Fruit fly (Drosophila melanogaster) whole organism, embryonic: ENCODE results near the gene CG3662.
A peak's percentile ranks its signal among the peaks of the same experiment; 100 is the strongest.

Experiments used
- C15 ChIP-seq: fragments of 200-800 bp; sonication (Bioruptor generic); IDR thresholded peaks from 3 replicates; pipeline ENCODE4 v1.3.6; 2022; ENCODE audit warnings: missing biosample characterization, missing genetic modification characterization
- CG10267 ChIP-seq: fragments of 200-800 bp; sonication (Bioruptor generic); optimal IDR thresholded peaks from 2 replicates; lab custom pipeline; 2018; ENCODE audit warnings: missing biosample characterization, mild to moderate bottlenecking, missing genetic modification characterization, moderate library complexity
- CG10565 ChIP-seq: fragments of 200-800 bp; sonication (Bioruptor generic); optimal IDR thresholded peaks from 3 replicates; lab custom pipeline; 2016; ENCODE audit warnings: missing biosample characterization, mild to moderate bottlenecking, missing genetic modification characterization
- CG11456 ChIP-seq: fragments of 200-800 bp; sonication (Bioruptor generic); IDR thresholded peaks from 3 replicates; pipeline ENCODE4 v1.3.6; 2022; ENCODE audit warnings: missing biosample characterization, missing genetic modification characterization
- CG13624 ChIP-seq: fragments of 200-800 bp; sonication (Bioruptor generic); optimal IDR thresholded peaks from 2 replicates; lab custom pipeline; 2016; ENCODE audit warnings: missing biosample characterization, missing genetic modification characterization
- CG14667 ChIP-seq: fragments of 200-800 bp; sonication (Bioruptor generic); IDR thresholded peaks from 2 replicates; pipeline ENCODE4 v1.3.6; 2022; ENCODE audit warnings: missing biosample characterization, missing genetic modification characterization
- CG18764 ChIP-seq: fragments of 200-800 bp; sonication (Bioruptor generic); optimal IDR thresholded peaks from 3 replicates; lab custom pipeline; 2016; ENCODE audit warnings: missing biosample characterization, missing genetic modification characterization
- CG30403 ChIP-seq: fragments of 200-800 bp; sonication (Bioruptor generic); optimal IDR thresholded peaks from 3 replicates; lab custom pipeline; 2016; ENCODE audit warnings: missing biosample characterization, missing genetic modification characterization
- CG42726 ChIP-seq: fragments of 200-800 bp; sonication (Bioruptor generic); IDR thresholded peaks from 2 replicates; pipeline ENCODE4 v1.3.6; 2022; ENCODE audit warnings: missing biosample characterization, missing genetic modification characterization; ENCODE audit not compliant: partially characterized antibody
- CG6654 ChIP-seq: fragments of 200-800 bp; sonication (Bioruptor generic); optimal IDR thresholded peaks from 2 replicates; lab custom pipeline; 2017; ENCODE audit warnings: missing biosample characterization, mild to moderate bottlenecking, missing genetic modification characterization
- CG6765 ChIP-seq: fragments of 200-800 bp; sonication (Bioruptor generic); optimal IDR thresholded peaks from 3 replicates; lab custom pipeline; 2017; ENCODE audit warnings: missing biosample characterization, mild to moderate bottlenecking, missing genetic modification characterization
- CG7372 ChIP-seq: fragments of 200-800 bp; sonication (Bioruptor generic); IDR thresholded peaks from 2 replicates; pipeline ENCODE4 v1.3.6; 2022; ENCODE audit warnings: missing biosample characterization, missing genetic modification characterization
- CG9727 ChIP-seq: fragments of 200-800 bp; sonication (Bioruptor generic); optimal IDR thresholded peaks from 3 replicates; lab custom pipeline; 2017; ENCODE audit warnings: missing biosample characterization, mild to moderate bottlenecking, missing genetic modification characterization
- Chrac-16 ChIP-seq: fragments of 200-800 bp; sonication (Bioruptor generic); optimal IDR thresholded peaks from 3 replicates; lab custom pipeline; 2016; ENCODE audit warnings: missing biosample characterization, missing genetic modification characterization
- Dfd ChIP-seq, 2 experiments: fragments of >200 bp; optimal IDR thresholded peaks; 2 replicates each; lab custom pipeline; 2017; ENCODE audit warnings: missing biosample characterization in 2 of 2, missing genetic modification characterization in 2 of 2
- Dip2 ChIP-seq: fragments of 200-800 bp; sonication (Bioruptor generic); IDR thresholded peaks from 2 replicates; pipeline ENCODE4 v1.3.6; 2022; ENCODE audit warnings: missing biosample characterization, missing genetic modification characterization
- Gsc ChIP-seq: fragments of 200-800 bp; sonication (Bioruptor generic); IDR thresholded peaks from 2 replicates; pipeline ENCODE4 v1.3.6; 2022; ENCODE audit warnings: missing biosample characterization, missing genetic modification characterization
- HLH3B ChIP-seq: fragments of 200-800 bp; sonication (Bioruptor generic); IDR thresholded peaks from 2 replicates; pipeline ENCODE4 v1.3.6; 2022; ENCODE audit warnings: missing biosample characterization, missing genetic modification characterization
- Hey ChIP-seq: fragments of 200-800 bp; sonication (Bioruptor generic); optimal IDR thresholded peaks from 3 replicates; lab custom pipeline; 2018; ENCODE audit warnings: missing biosample characterization, mild to moderate bottlenecking, missing genetic modification characterization
- HmgZ ChIP-seq: fragments of 200-800 bp; sonication (Bioruptor generic); optimal IDR thresholded peaks from 2 replicates; lab custom pipeline; 2018; ENCODE audit warnings: missing biosample characterization, mild to moderate bottlenecking, missing genetic modification characterization
- Hr78 ChIP-seq, 2 experiments: fragments of 200-800 bp in 1 of 2; fragments of >200 bp in 1 of 2; sonication (Bioruptor generic) in 1 of 2; optimal IDR thresholded peaks; 2 replicates each; lab custom pipeline; 2017 to 2019; ENCODE audit warnings: missing biosample characterization in 2 of 2, missing genetic modification characterization in 2 of 2, mild to moderate bottlenecking in 1 of 2, moderate library complexity in 1 of 2
- Lpt ChIP-seq: fragments of >200 bp; optimal IDR thresholded peaks from 2 replicates; lab custom pipeline; 2018; ENCODE audit warnings: missing biosample characterization, missing genetic modification characterization
- Med ChIP-seq: fragments of 200-800 bp; sonication (Bioruptor generic); peaks from one replicate; lab custom pipeline; 2016; ENCODE audit warnings: missing biosample characterization, missing genetic modification characterization, mild to moderate bottlenecking, inconsistent platforms, moderate library complexity
- Oaz ChIP-seq: fragments of 200-800 bp; sonication (Bioruptor generic); IDR thresholded peaks from 2 replicates; pipeline ENCODE4 v1.3.6; 2022; ENCODE audit warnings: missing biosample characterization, missing genetic modification characterization
- Spps ChIP-seq: fragments of 200-800 bp; sonication (Bioruptor generic); optimal IDR thresholded peaks from 2 replicates; lab custom pipeline; 2018; ENCODE audit warnings: missing biosample characterization, mild to moderate bottlenecking, missing genetic modification characterization
- Tbp ChIP-seq: fragments of >200 bp; optimal IDR thresholded peaks from 2 replicates; lab custom pipeline; 2018; ENCODE audit warnings: missing biosample characterization, missing genetic modification characterization
- ase ChIP-seq: fragments of 200-800 bp; sonication (Bioruptor generic); IDR thresholded peaks from 3 replicates; pipeline ENCODE4 v1.3.6; 2022; ENCODE audit warnings: missing biosample characterization, missing genetic modification characterization
- ato ChIP-seq: fragments of 200-800 bp; sonication (Bioruptor generic); IDR thresholded peaks from 2 replicates; pipeline ENCODE4 v1.3.6; 2022; ENCODE audit warnings: missing biosample characterization, missing genetic modification characterization; ENCODE audit not compliant: partially characterized antibody
- bcd ChIP-seq: fragments of 200-800 bp; sonication (Bioruptor generic); optimal IDR thresholded peaks from 2 replicates; lab custom pipeline; 2017; ENCODE audit warnings: missing biosample characterization, mild to moderate bottlenecking, missing genetic modification characterization
- cas ChIP-seq: fragments of 200-800 bp; sonication (Bioruptor generic); IDR thresholded peaks from 2 replicates; pipeline ENCODE4 v1.3.6; 2022; ENCODE audit warnings: missing biosample characterization, missing genetic modification characterization
- dan ChIP-seq: fragments of 200-800 bp; sonication (Bioruptor generic); IDR thresholded peaks from 2 replicates; pipeline ENCODE4 v1.3.6; 2022; ENCODE audit warnings: missing biosample characterization, missing genetic modification characterization
- gem ChIP-seq: fragments of 200-800 bp; sonication (Bioruptor generic); optimal IDR thresholded peaks from 2 replicates; lab custom pipeline; 2019; ENCODE audit warnings: missing biosample characterization, mild to moderate bottlenecking, missing genetic modification characterization, moderate library complexity
- jigr1 ChIP-seq: fragments of 200-800 bp; sonication (Bioruptor generic); IDR thresholded peaks from 3 replicates; pipeline ENCODE4 v1.3.6; 2022; ENCODE audit warnings: missing biosample characterization, missing genetic modification characterization
- nmo ChIP-seq: fragments of 200-800 bp; sonication (Bioruptor generic); optimal IDR thresholded peaks from 2 replicates; lab custom pipeline; 2018; ENCODE audit warnings: missing biosample characterization, mild to moderate bottlenecking, missing genetic modification characterization, moderate library complexity
- pfk ChIP-seq: fragments of 200-800 bp; sonication (Bioruptor generic); optimal IDR thresholded peaks from 2 replicates; lab custom pipeline; 2018; ENCODE audit warnings: missing biosample characterization, mild to moderate bottlenecking, missing genetic modification characterization, moderate library complexity
- prd ChIP-seq, 3 experiments: fragments of >200 bp in 2 of 3; fragments of 200-800 bp in 1 of 3; sonication (Bioruptor generic) in 1 of 3; optimal IDR thresholded peaks in 2 of 3; IDR thresholded peaks in 1 of 3; 2 replicates in 2 of 3; 3 replicates in 1 of 3; pipeline versions ENCODE4 v1.3.6 to Lab custom; 2017 to 2022; ENCODE audit warnings: missing biosample characterization in 1 of 3, missing genetic modification characterization in 1 of 3
- shn ChIP-seq: fragments of 200-800 bp; sonication (Bioruptor generic); optimal IDR thresholded peaks from 3 replicates; lab custom pipeline; 2016; ENCODE audit warnings: missing biosample characterization, missing genetic modification characterization
- slp2 ChIP-seq: fragments of 200-800 bp; sonication (Bioruptor generic); optimal IDR thresholded peaks from 2 replicates; lab custom pipeline; 2016; ENCODE audit warnings: missing biosample characterization, missing genetic modification characterization
- so ChIP-seq: fragments of 200-800 bp; sonication (Bioruptor generic); IDR thresholded peaks from 3 replicates; pipeline ENCODE4 v1.3.6; 2022; ENCODE audit warnings: missing biosample characterization, missing genetic modification characterization
- tap ChIP-seq: fragments of 200-800 bp; optimal IDR thresholded peaks from 3 replicates; lab custom pipeline; 2019; ENCODE audit warnings: missing biosample characterization, mild to moderate bottlenecking, missing genetic modification characterization, moderate library complexity
- tll ChIP-seq, 2 experiments: fragments of 200-800 bp in 1 of 2; fragments of >200 bp in 1 of 2; sonication (Bioruptor generic) in 1 of 2; optimal IDR thresholded peaks; 2 replicates each; lab custom pipeline; 2017 to 2019; ENCODE audit warnings: missing biosample characterization in 2 of 2, missing genetic modification characterization in 2 of 2, mild to moderate bottlenecking in 1 of 2, moderate library complexity in 1 of 2
- tup ChIP-seq: fragments of 200-800 bp; sonication (Bioruptor generic); optimal IDR thresholded peaks from 2 replicates; lab custom pipeline; 2016; ENCODE audit warnings: missing biosample characterization, mild to moderate bottlenecking, missing genetic modification characterization, moderate library complexity
- unpg ChIP-seq: fragments of 200-800 bp; sonication (Bioruptor generic); optimal IDR thresholded peaks from 3 replicates; lab custom pipeline; 2018; ENCODE audit warnings: missing biosample characterization, mild to moderate bottlenecking, missing genetic modification characterization, moderate library complexity
- vfl ChIP-seq: fragments of 200-800 bp; sonication (Bioruptor generic); optimal IDR thresholded peaks from 2 replicates; lab custom pipeline; 2016; ENCODE audit warnings: missing biosample characterization, missing genetic modification characterization
- zfh1 ChIP-seq: fragments of 200-800 bp; sonication (Bioruptor generic); IDR thresholded peaks from 3 replicates; pipeline ENCODE4 v1.3.6; 2022; ENCODE audit warnings: missing biosample characterization, missing genetic modification characterization

The CG3662 gene

DNA sequence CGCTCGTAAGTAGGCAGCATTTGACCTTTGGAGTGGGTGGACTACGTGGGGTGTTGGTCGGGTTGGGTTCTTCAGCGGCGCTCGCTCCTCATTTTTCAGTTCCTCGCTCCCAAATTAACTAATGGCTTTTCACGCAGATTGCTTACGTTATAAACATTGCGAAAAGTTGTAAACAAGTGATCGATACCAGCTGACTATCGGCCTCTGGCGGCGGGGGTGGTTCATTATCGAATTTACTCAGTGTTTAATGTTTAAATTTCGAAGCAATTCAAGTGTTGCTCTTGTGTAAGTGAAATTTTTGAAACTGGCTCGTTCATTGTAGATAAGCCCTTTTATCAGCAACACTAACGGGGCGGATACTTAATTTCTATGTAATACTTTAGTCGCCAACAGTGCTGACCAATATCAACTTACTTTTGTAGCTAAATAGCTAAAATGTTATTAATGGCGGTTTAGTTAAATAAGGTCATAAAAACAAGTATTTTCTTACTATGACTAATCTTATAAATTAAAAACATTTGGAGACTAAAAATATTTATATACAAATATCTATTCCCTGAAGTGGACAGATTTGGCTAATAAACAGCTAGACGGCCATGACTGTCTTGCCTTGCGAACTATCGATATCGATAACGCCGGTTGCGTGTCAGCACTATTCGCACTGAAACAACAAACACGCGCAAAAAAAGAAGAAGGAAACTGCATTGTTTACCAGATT, 1.6 kb upstream of the CG3662 start, which contains the start of the genes PGAP2 and Clp (continued):
- TF ChIP-seq so (GFP tag; lab: Robert Waterston, UW) (peak; percentile 58; the same call in 1 of the 3 replicates), CG6654 (peak; percentile 8), C15 (GFP tag; lab: Robert Waterston, UW) (peak; percentile 43; the same call in 1 of the 3 replicates), bcd (peak; percentile 73), gem (tag; lab: Kevin White, UChicago) (peak; percentile 89), Tbp (GFP tag; lab: Kevin White, UChicago) (peak; percentile 43), jigr1 (no peak), Chrac-16 (peak; percentile 74), HmgZ (tag; lab: Kevin White, UChicago) (peak; percentile 80), CG18764 (GFP tag; lab: Kevin White, UChicago) (peak; percentile 60), ase (GFP tag; lab: Robert Waterston, UW) (peak; percentile 65), Dfd (GFP tag; optimal IDR thresholded peaks at IDR 0.05; lab: Kevin White, UChicago) (no peak), vfl (GFP tag; lab: Kevin White, UChicago) (peak; percentile 17), zfh1 (GFP tag; lab: Robert Waterston, UW) (peak; percentile 65; the same call in 2 of the 3 replicates), nmo (peak; percentile 87), CG7372 (GFP tag; lab: Robert Waterston, UW) (peak; percentile 93), cas (0 out of 2 replicates have a peak, but pooled peaks have one; percentile 13), Med (GFP tag; lab: Kevin White, UChicago) (peak; percentile 89), CG6765 (GFP tag; lab: Kevin White, UChicago) (no peak), tup (peak; percentile 13), dan (GFP tag; lab: Robert Waterston, UW) (no peak), unpg (GFP tag; lab: Kevin White, UChicago) (peak; percentile 69)

DNA sequence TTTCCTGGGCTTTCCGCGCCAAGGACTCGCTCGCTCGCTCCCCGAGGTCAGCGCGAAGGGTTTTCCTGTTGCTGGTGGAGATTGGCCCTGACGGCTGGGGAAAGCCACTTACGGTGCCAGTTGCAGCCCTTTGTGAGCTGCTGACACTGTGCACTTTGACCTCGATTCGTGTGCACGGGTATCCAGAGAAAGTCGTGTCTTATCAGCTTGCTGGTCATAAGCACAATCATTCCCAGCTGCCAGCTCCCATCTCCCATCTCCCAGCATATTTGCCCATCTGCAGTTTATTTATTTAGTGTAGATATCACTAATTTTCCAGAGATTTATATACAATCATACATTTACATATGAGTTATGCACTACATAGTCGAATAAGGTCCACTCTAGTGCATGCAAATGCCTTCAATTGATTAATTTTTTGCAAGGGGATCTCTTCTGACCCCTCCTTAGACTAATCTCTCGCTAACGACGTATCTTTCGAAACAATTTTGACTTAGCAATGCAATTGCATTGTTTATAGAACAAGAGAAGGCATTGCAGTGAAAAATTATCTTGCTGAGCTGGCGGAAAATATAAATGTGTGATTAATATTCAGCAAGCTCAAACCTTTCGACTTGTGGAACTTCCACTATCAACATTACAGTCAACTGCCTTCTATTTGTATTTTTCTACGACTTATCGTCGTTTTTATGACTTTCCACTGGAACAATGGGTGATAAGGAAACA, 1.1 kb downstream of the CG3662 start:
- TF ChIP-seq CG13624 (GFP tag; lab: Kevin White, UChicago): no peak
- 0 out of 2 replicates have a peak, but pooled peaks have one; percentile 48 for TF ChIP-seq CG42726 (GFP tag; lab: Robert Waterston, UW)
- TF ChIP-seq CG11456: no peak
- TF ChIP-seq Hr78 (GFP tag; optimal IDR thresholded peaks at IDR 0.05; lab: Kevin White, UChicago): peak in 1 of 2 experiments; percentile 62
- TF ChIP-seq, all 482 proteins: peak for 2

DNA sequence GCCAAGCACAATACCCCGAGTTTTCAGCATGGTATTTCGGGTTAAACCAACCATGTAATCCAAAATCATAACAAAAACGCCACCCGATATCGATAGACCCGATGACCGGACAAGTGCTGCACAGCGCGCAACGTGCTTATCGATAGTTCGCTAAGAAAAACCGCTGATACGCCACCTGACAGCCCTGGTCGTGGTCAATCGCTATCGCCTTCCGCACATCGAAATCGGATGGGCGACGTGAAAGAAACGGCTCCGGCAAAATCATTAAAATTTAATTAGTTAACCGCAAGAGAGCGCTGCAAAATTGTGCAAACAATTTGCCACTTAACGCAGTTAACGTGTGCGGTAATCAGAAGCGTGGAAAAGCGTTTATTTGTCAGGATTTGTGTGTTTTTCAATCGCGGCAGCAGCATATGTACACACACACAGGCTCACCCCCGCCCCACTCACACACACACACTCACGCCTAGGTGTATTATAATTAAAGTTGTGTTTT, 4.7 kb downstream of the CG3662 start, which contains the start of the genes CG3862 and dock:
TSS of gene CG3862 (minus strand) at position 94 of the 496 bp plus-strand sequence.
TSS of gene dock (plus strand) at position 202 of the 496 bp plus-strand sequence.
- TF ChIP-seq HmgZ (tag; lab: Kevin White, UChicago) (peak; percentile 92), Hey (tag; lab: Kevin White, UChicago) (no peak), CG6765 (GFP tag; lab: Kevin White, UChicago) (peak; percentile 54), ato (GFP tag; lab: Robert Waterston, UW) (peak; percentile 97), slp2 (GFP tag; lab: Kevin White, UChicago) (no peak), CG10565 (GFP tag; lab: Kevin White, UChicago) (no peak), Oaz (GFP tag; lab: Robert Waterston, UW) (no peak), pfk (GFP tag; lab: Kevin White, UChicago) (peak; percentile 12), CG9727 (peak; percentile 51), tll (GFP tag; optimal IDR thresholded peaks at IDR 0.05; lab: Kevin White, UChicago) (no peak), Spps (tag; lab: Kevin White, UChicago) (peak; percentile 15), prd (optimal IDR thresholded peaks at IDR 0.05; lab: Kevin White, UChicago) (no peak), prd (GFP tag; IDR thresholded peaks at IDR 0.05; lab: Robert Waterston, UW) (peak; percentile 54), Lpt (GFP tag; lab: Kevin White, UChicago) (no peak), HLH3B (GFP tag; lab: Robert Waterston, UW) (peak; percentile 26; the same call in 1 of the 2 replicates), CG30403 (GFP tag; lab: Kevin White, UChicago) (peak; percentile 41), tap (tag; lab: Kevin White, UChicago) (no peak), Dip2 (GFP tag; lab: Robert Waterston, UW) (no peak), CG10267 (peak; percentile 91), Gsc (GFP tag; lab: Robert Waterston, UW) (no peak), shn (GFP tag; lab: Kevin White, UChicago) (peak; percentile 19), CG14667 (GFP tag; lab: Robert Waterston, UW) (no peak)
